Fruit fly (Drosophila melanogaster) whole organism, embryonic: Measurements from ENCODE around the gene CG42792.

Experiments
- CG10209 ChIP-seq: fragments of 200-800 bp; sonication (Bioruptor generic); optimal IDR thresholded peaks from 3 replicates; lab custom pipeline; 2017; ENCODE audit warnings: missing biosample characterization, mild to moderate bottlenecking, missing genetic modification characterization, missing genetic modification reagents
- CG10267 ChIP-seq: fragments of 200-800 bp; sonication (Bioruptor generic); optimal IDR thresholded peaks from 2 replicates; lab custom pipeline; 2018; ENCODE audit warnings: missing biosample characterization, mild to moderate bottlenecking, missing genetic modification characterization, moderate library complexity
- CG10431 ChIP-seq: fragments of 200-800 bp; sonication (Bioruptor generic); optimal IDR thresholded peaks from 3 replicates; lab custom pipeline; 2018; ENCODE audit warnings: missing biosample characterization, mild to moderate bottlenecking, missing genetic modification characterization
- CG12104 ChIP-seq: fragments of 200-800 bp; sonication (Bioruptor generic); optimal IDR thresholded peaks from 3 replicates; lab custom pipeline; 2016; ENCODE audit warnings: missing biosample characterization, missing genetic modification characterization
- CG12769 ChIP-seq: fragments of 200-800 bp; sonication (Bioruptor generic); optimal IDR thresholded peaks from 2 replicates; lab custom pipeline; 2019; ENCODE audit warnings: missing biosample characterization, mild to moderate bottlenecking, missing genetic modification characterization, moderate library complexity
- CG13296 ChIP-seq: fragments of 200-800 bp; sonication (Bioruptor generic); optimal IDR thresholded peaks from 3 replicates; lab custom pipeline; 2018; ENCODE audit warnings: missing biosample characterization, mild to moderate bottlenecking, missing genetic modification characterization
- CG13894 ChIP-seq: fragments of 200-800 bp; sonication (Bioruptor generic); optimal IDR thresholded peaks from 3 replicates; lab custom pipeline; 2018; ENCODE audit warnings: missing biosample characterization, mild to moderate bottlenecking, missing genetic modification characterization, moderate library complexity
- CG14710 ChIP-seq: fragments of 200-800 bp; sonication (Bioruptor generic); optimal IDR thresholded peaks from 3 replicates; lab custom pipeline; 2019; ENCODE audit warnings: missing biosample characterization, mild to moderate bottlenecking, missing genetic modification characterization, moderate library complexity
- CG14965 ChIP-seq: fragments of 200-800 bp; sonication (Bioruptor generic); optimal IDR thresholded peaks from 2 replicates; lab custom pipeline; 2016; ENCODE audit warnings: missing biosample characterization, missing genetic modification characterization, borderline replicate concordance
- CG15269 ChIP-seq: fragments of 200-800 bp; sonication (Bioruptor generic); optimal IDR thresholded peaks from 2 replicates; lab custom pipeline; 2018; ENCODE audit warnings: missing biosample characterization, mild to moderate bottlenecking, missing genetic modification characterization, moderate library complexity
- CG1529 ChIP-seq: fragments of 200-800 bp; sonication (Bioruptor generic); optimal IDR thresholded peaks from 3 replicates; lab custom pipeline; 2018; ENCODE audit warnings: missing biosample characterization, missing genetic modification characterization
- CG15514 ChIP-seq: fragments of 200-800 bp; sonication (Bioruptor generic); optimal IDR thresholded peaks from 3 replicates; lab custom pipeline; 2017; ENCODE audit warnings: missing biosample characterization, missing genetic modification characterization, mild to moderate bottlenecking, moderate library complexity, missing genetic modification reagents
- CG1602 ChIP-seq: fragments of 200-800 bp; sonication (Bioruptor generic); optimal IDR thresholded peaks from 3 replicates; lab custom pipeline; 2016; ENCODE audit warnings: missing biosample characterization, missing genetic modification characterization
- CG18764 ChIP-seq: fragments of 200-800 bp; sonication (Bioruptor generic); optimal IDR thresholded peaks from 3 replicates; lab custom pipeline; 2016; ENCODE audit warnings: missing biosample characterization, missing genetic modification characterization
- CG2199 ChIP-seq: fragments of 200-800 bp; sonication (Bioruptor generic); IDR thresholded peaks from 3 replicates; pipeline ENCODE4 v1.3.6; 2022; ENCODE audit warnings: missing biosample characterization, missing genetic modification characterization
- CG2712 ChIP-seq: fragments of 200-800 bp; optimal IDR thresholded peaks from 3 replicates; lab custom pipeline; 2019; ENCODE audit warnings: missing biosample characterization, mild to moderate bottlenecking, missing genetic modification characterization, moderate library complexity
- CG30403 ChIP-seq: fragments of 200-800 bp; sonication (Bioruptor generic); optimal IDR thresholded peaks from 3 replicates; lab custom pipeline; 2016; ENCODE audit warnings: missing biosample characterization, missing genetic modification characterization
- CG31224 ChIP-seq: fragments of 200-800 bp; sonication (Bioruptor generic); IDR thresholded peaks from 2 replicates; pipeline ENCODE4 v1.3.6; 2022; ENCODE audit warnings: missing biosample characterization, missing genetic modification characterization
- CG31441 ChIP-seq: fragments of 200-800 bp; sonication (Bioruptor generic); IDR thresholded peaks from 2 replicates; pipeline ENCODE4 v1.3.6; 2022; ENCODE audit warnings: missing biosample characterization, missing genetic modification characterization
- CG34422 ChIP-seq: fragments of 200-800 bp; sonication (Bioruptor generic); IDR thresholded peaks from 3 replicates; pipeline ENCODE4 v1.3.6; 2022; ENCODE audit warnings: missing biosample characterization, missing genetic modification characterization
- CG6813 ChIP-seq: fragments of 200-800 bp; sonication (Bioruptor generic); optimal IDR thresholded peaks from 2 replicates; lab custom pipeline; 2017; ENCODE audit warnings: missing biosample characterization, missing genetic modification characterization, mild to moderate bottlenecking, moderate library complexity, missing genetic modification reagents
- CG7987 ChIP-seq: fragments of 200-800 bp; sonication (Bioruptor generic); optimal IDR thresholded peaks from 2 replicates; lab custom pipeline; 2018; ENCODE audit warnings: missing biosample characterization, mild to moderate bottlenecking, missing genetic modification characterization, moderate library complexity
- CG8281 ChIP-seq: fragments of 200-800 bp; sonication (Bioruptor generic); optimal IDR thresholded peaks from 2 replicates; lab custom pipeline; 2018; ENCODE audit warnings: missing biosample characterization, mild to moderate bottlenecking, missing genetic modification characterization, moderate library complexity
- Dp ChIP-seq: fragments of 200-800 bp; sonication (Bioruptor generic); optimal IDR thresholded peaks from 2 replicates; lab custom pipeline; 2018; ENCODE audit warnings: missing biosample characterization, mild to moderate bottlenecking, missing genetic modification characterization, moderate library complexity
- E2f1 ChIP-seq: fragments of 200-800 bp; sonication (Bioruptor generic); IDR thresholded peaks from 2 replicates; pipeline ENCODE4 v1.3.6; 2022; ENCODE audit warnings: missing biosample characterization, missing genetic modification characterization
- Ets65A ChIP-seq: fragments of 200-800 bp; sonication (Bioruptor generic); peaks from one replicate; lab custom pipeline; 2016; ENCODE audit warnings: missing biosample characterization, missing genetic modification characterization
- Hr51 ChIP-seq, 2 experiments: fragments of 200-800 bp; sonication (Bioruptor generic); optimal IDR thresholded peaks; 2 replicates in 1 of 2; 3 replicates in 1 of 2; lab custom pipeline; 2016 to 2018; ENCODE audit warnings: missing biosample characterization in 2 of 2, missing genetic modification characterization in 2 of 2, mild to moderate bottlenecking in 1 of 2, moderate library complexity in 1 of 2
- Ravus ChIP-seq: fragments of 200-800 bp; sonication (Bioruptor generic); IDR thresholded peaks from 2 replicates; pipeline ENCODE4 v1.3.6; 2022; ENCODE audit warnings: missing biosample characterization, missing genetic modification characterization
- Six4 ChIP-seq: fragments of 200-800 bp; sonication (Bioruptor generic); optimal IDR thresholded peaks from 2 replicates; lab custom pipeline; 2016; ENCODE audit warnings: missing biosample characterization, missing genetic modification characterization
- Sox102F ChIP-seq: fragments of 200-800 bp; sonication (Bioruptor generic); optimal IDR thresholded peaks from 2 replicates; lab custom pipeline; 2018; ENCODE audit warnings: missing biosample characterization, mild to moderate bottlenecking, missing genetic modification characterization, moderate library complexity
- Ssrp ChIP-seq: fragments of 200-800 bp; sonication (Bioruptor generic); optimal IDR thresholded peaks from 2 replicates; lab custom pipeline; 2018; ENCODE audit warnings: missing biosample characterization, mild to moderate bottlenecking, missing genetic modification characterization, moderate library complexity
- Xrp1 ChIP-seq: fragments of 200-800 bp; sonication (Bioruptor generic); IDR thresholded peaks from 2 replicates; pipeline ENCODE4 v1.3.6; 2022; ENCODE audit warnings: missing biosample characterization, missing genetic modification characterization
- bcd ChIP-seq: fragments of 200-800 bp; sonication (Bioruptor generic); optimal IDR thresholded peaks from 2 replicates; lab custom pipeline; 2017; ENCODE audit warnings: missing biosample characterization, mild to moderate bottlenecking, missing genetic modification characterization
- ci ChIP-seq: fragments of 200-800 bp; sonication (Bioruptor generic); IDR thresholded peaks from 3 replicates; pipeline ENCODE4 v1.3.6; 2022; ENCODE audit warnings: missing biosample characterization, missing genetic modification characterization
- crp ChIP-seq, 2 experiments: fragments of 200-800 bp; sonication (Bioruptor generic); optimal IDR thresholded peaks; 2 replicates in 1 of 2; 3 replicates in 1 of 2; lab custom pipeline; 2017; ENCODE audit warnings: missing biosample characterization in 2 of 2, missing genetic modification characterization in 2 of 2, mild to moderate bottlenecking in 1 of 2, moderate library complexity in 1 of 2
- fd102C ChIP-seq: fragments of 200-800 bp; sonication (Bioruptor generic); optimal IDR thresholded peaks from 2 replicates; lab custom pipeline; 2018; ENCODE audit warnings: missing biosample characterization, mild to moderate bottlenecking, missing genetic modification characterization, moderate library complexity
- hkb ChIP-seq, 2 experiments: fragments of 200-800 bp in 1 of 2; fragments of >200 bp in 1 of 2; sonication (Bioruptor generic) in 1 of 2; IDR thresholded peaks in 1 of 2; optimal IDR thresholded peaks in 1 of 2; 2 replicates each; pipeline versions ENCODE4 v1.3.6 to Lab custom; 2017 to 2022; ENCODE audit warnings: missing biosample characterization in 1 of 2, missing genetic modification characterization in 1 of 2
- ind ChIP-seq: fragments of 200-800 bp; sonication (Bioruptor generic); optimal IDR thresholded peaks from 3 replicates; lab custom pipeline; 2016; ENCODE audit warnings: missing biosample characterization, missing genetic modification characterization
- nerfin-2 ChIP-seq: fragments of 200-800 bp; sonication (Bioruptor generic); IDR thresholded peaks from 2 replicates; pipeline ENCODE4 v1.3.6; 2022; ENCODE audit warnings: missing biosample characterization, missing genetic modification characterization; ENCODE audit not compliant: partially characterized antibody
- nmo ChIP-seq: fragments of 200-800 bp; sonication (Bioruptor generic); optimal IDR thresholded peaks from 2 replicates; lab custom pipeline; 2018; ENCODE audit warnings: missing biosample characterization, mild to moderate bottlenecking, missing genetic modification characterization, moderate library complexity
- phol ChIP-seq: fragments of 200-800 bp; sonication (Bioruptor generic); optimal IDR thresholded peaks from 3 replicates; lab custom pipeline; 2018; ENCODE audit warnings: missing biosample characterization, mild to moderate bottlenecking, missing genetic modification characterization, moderate library complexity
- repo ChIP-seq: fragments of 200-800 bp; sonication (Bioruptor generic); optimal IDR thresholded peaks from 2 replicates; lab custom pipeline; 2016; ENCODE audit warnings: missing biosample characterization, missing genetic modification characterization
- sens ChIP-seq: fragments of 200-800 bp; sonication (Bioruptor generic); peaks from one replicate; lab custom pipeline; 2016; ENCODE audit warnings: missing biosample characterization, missing genetic modification characterization
- sim ChIP-seq: fragments of 200-800 bp; sonication (Bioruptor generic); IDR thresholded peaks from 2 replicates; pipeline ENCODE4 v1.3.6; 2022; ENCODE audit warnings: missing biosample characterization, missing genetic modification characterization
- sna ChIP-seq: fragments of 200-800 bp; sonication (Bioruptor generic); IDR thresholded peaks from 2 replicates; pipeline ENCODE4 v1.3.6; 2022; ENCODE audit warnings: missing biosample characterization, missing genetic modification characterization; ENCODE audit not compliant: partially characterized antibody
- z ChIP-seq: fragments of 200-800 bp; sonication (Bioruptor generic); IDR thresholded peaks from 3 replicates; pipeline ENCODE4 v1.3.6; 2022; ENCODE audit warnings: missing biosample characterization, missing genetic modification characterization
- zf30C ChIP-seq: fragments of 200-800 bp; sonication (Bioruptor generic); optimal IDR thresholded peaks from 3 replicates; lab custom pipeline; 2018; ENCODE audit warnings: missing biosample characterization, mild to moderate bottlenecking, missing genetic modification characterization

The CG42792 gene

DNA sequence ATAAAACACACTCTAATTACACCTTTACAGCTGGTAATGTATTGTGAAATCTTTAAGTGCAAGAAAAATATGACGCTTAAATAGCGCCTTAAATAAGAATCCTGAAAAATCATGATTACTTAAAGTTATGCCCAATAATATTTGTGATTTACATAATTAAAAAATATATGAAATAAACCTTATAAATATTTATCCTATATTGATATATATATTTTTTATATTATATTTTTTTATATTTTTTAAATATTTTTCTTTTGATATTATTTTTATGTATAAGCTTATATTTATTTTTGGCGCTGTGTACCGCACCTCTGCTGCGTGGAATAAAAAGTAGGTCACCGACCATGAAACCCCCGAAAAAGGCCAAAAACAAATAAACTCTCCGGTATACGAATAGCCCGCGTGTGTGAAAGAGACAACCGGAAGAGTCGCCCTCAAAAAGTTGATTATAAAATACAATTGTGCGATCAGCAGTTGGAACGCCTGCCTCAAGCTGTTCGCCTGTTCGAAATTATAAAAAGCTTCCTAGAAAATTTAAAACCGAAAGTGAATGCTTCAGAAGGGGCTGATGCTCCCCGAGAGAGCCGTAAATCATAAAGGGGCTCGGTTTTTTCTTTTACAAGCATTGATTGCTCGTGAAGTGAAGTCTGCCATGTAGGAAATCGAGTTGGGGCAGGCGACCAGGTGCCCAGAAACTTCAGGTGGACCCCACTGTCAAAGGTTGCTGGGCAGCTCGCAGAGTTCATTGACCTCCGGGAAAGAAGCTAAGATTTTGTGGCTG, 43.4 kb upstream of the CG42792 start (continued):
- peak; percentile 63 for TF ChIP-seq CG10209 (GFP tag; lab: Kevin White, UChicago)
- peak; percentile 99 for TF ChIP-seq CG31224
- TF ChIP-seq fd102C (GFP tag; lab: Kevin White, UChicago) = no peak
- TF ChIP-seq CG30403 (GFP tag; lab: Kevin White, UChicago) = peak; percentile 12
- TF ChIP-seq Hr51 (GFP tag; optimal IDR thresholded peaks at IDR 0.05; lab: Kevin White, UChicago) = peak in 1 of 2 experiments; percentile 86
- peak; percentile 6 for TF ChIP-seq Six4 (GFP tag; lab: Kevin White, UChicago)
- peak; percentile 87 for TF ChIP-seq CG13894 (tag; lab: Kevin White, UChicago)
- 0 out of 3 replicates have a peak, but pooled peaks have one; percentile 26 for TF ChIP-seq z (GFP tag; lab: Robert Waterston, UW)
- no peak for TF ChIP-seq CG18764
- TF ChIP-seq ci (GFP tag; lab: Robert Waterston, UW) = peak; percentile 75
- TF ChIP-seq CG6813 (GFP tag; lab: Kevin White, UChicago) = peak; percentile 56
- TF ChIP-seq CG31441 = peak; percentile 85
- TF ChIP-seq CG10267 (tag; lab: Kevin White, UChicago) = peak; percentile 53
- TF ChIP-seq ind = peak; percentile 10
- peak in 1 of 2 experiments; percentile 45 for TF ChIP-seq crp (GFP tag; optimal IDR thresholded peaks at IDR 0.05; lab: Kevin White, UChicago)
- TF ChIP-seq E2f1 = peak; percentile 24; the same call in 1 of the 2 replicates
- TF ChIP-seq Dp (GFP tag; lab: Kevin White, UChicago) = no peak
- peak; percentile 69 for TF ChIP-seq CG13296 (GFP tag; lab: Kevin White, UChicago)
- peak; percentile 4 for TF ChIP-seq CG15514 (GFP tag; lab: Kevin White, UChicago)
- TF ChIP-seq Xrp1 (GFP tag; lab: Robert Waterston, UW) = peak; percentile 27; the same call in 1 of the 2 replicates
- no peak for TF ChIP-seq CG14965 (GFP tag; lab: Kevin White, UChicago)
- peak; percentile 2 for TF ChIP-seq CG1529 (GFP tag; lab: Kevin White, UChicago)
- peak; percentile 79 for TF ChIP-seq Ets65A
- peak; percentile 48 for TF ChIP-seq CG7987 (GFP tag; lab: Kevin White, UChicago)
- peak; percentile 87 for TF ChIP-seq sens
- peak; percentile 84 for TF ChIP-seq CG10431 (GFP tag; lab: Kevin White, UChicago)
- peak; percentile 77 for TF ChIP-seq nmo
- 0 out of 2 replicates have a peak, but pooled peaks have one; percentile 17 for TF ChIP-seq nerfin-2 (GFP tag; lab: Robert Waterston, UW)
- TF ChIP-seq CG2199 = peak; percentile 85; the same call in 2 of the 3 replicates
- TF ChIP-seq CG1602 (GFP tag; lab: Kevin White, UChicago) = peak; percentile 37
- 0 out of 2 replicates have a peak, but pooled peaks have one; percentile 37 for TF ChIP-seq sna (GFP tag; lab: Robert Waterston, UW)
- no peak for TF ChIP-seq Ravus
- peak; percentile 54 for TF ChIP-seq CG14710 (tag; lab: Kevin White, UChicago)
- TF ChIP-seq bcd (GFP tag; lab: Kevin White, UChicago) = peak; percentile 10
- peak; percentile 96 for TF ChIP-seq CG12769 (tag; lab: Kevin White, UChicago)
- no peak for TF ChIP-seq hkb (optimal IDR thresholded peaks at IDR 0.05; lab: Kevin White, UChicago)
- TF ChIP-seq hkb (GFP tag; IDR thresholded peaks at IDR 0.05; lab: Robert Waterston, UW) = peak; percentile 57
- TF ChIP-seq zf30C (GFP tag; lab: Kevin White, UChicago) = peak; percentile 62
- TF ChIP-seq Sox102F = peak; percentile 83
- peak; percentile 75 for TF ChIP-seq phol
- peak; percentile 14 for TF ChIP-seq CG12104 (GFP tag; lab: Kevin White, UChicago)
- TF ChIP-seq sim (GFP tag; lab: Robert Waterston, UW) = no peak
- peak; percentile 82 for TF ChIP-seq CG15269 (tag; lab: Kevin White, UChicago)
- peak; percentile 73 for TF ChIP-seq Ssrp (tag; lab: Kevin White, UChicago)
- peak; percentile 78 for TF ChIP-seq CG2712 (tag; lab: Kevin White, UChicago)
- TF ChIP-seq CG8281 (tag; lab: Kevin White, UChicago) = no peak
- peak; percentile 28; the same call in 1 of the 3 replicates for TF ChIP-seq CG34422 (GFP tag; lab: Robert Waterston, UW)
- TF ChIP-seq repo = no peak
